Fruit fly (Drosophila melanogaster): Measurements from ENCODE around the gene CG32454.
A peak's percentile ranks its signal among the peaks of the same experiment; 100 is the strongest.

CG32454 gene

DNA sequence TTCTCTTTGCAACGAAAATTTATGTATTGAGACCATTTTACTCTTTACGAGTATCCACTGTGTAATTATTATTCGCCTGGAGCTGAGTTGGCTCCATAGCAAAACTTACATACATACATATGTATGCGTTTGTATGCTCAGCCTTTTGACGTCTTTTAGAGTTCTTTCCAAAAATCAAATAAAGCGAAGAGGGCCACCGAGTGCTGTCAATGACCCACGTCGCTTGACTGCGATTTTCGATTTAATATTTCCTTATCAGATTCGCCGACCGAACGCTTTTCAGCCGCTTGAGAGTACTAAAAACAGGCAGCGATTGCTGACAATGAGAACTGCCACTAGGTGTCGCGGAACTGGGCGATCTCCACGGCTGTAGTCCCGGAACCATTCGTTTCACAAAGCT lies 44.9 kb downstream of the CG32454 start:
- TF ChIP-seq ey (GFP tag; optimal IDR thresholded peaks at IDR 0.05): peak; percentile 14
- TF ChIP-seq OdsH (GFP tag; optimal IDR thresholded peaks at IDR 0.05): peak; percentile 45
- no peak for TF ChIP-seq psq (GFP tag; optimal IDR thresholded peaks at IDR 0.05)
- TF ChIP-seq Hr83 (GFP tag; optimal IDR thresholded peaks at IDR 0.05; ENCODE audit: poor library complexity, severe bottlenecking): peak; percentile 11
- no peak for TF ChIP-seq Abd-B (GFP tag; optimal IDR thresholded peaks at IDR 0.05)
- TF ChIP-seq foxo (GFP tag; optimal IDR thresholded peaks at IDR 0.05): no peak
- peak; percentile 11 for TF ChIP-seq h (GFP tag; optimal IDR thresholded peaks at IDR 0.05)
- TF ChIP-seq Vsx2 (GFP tag; optimal IDR thresholded peaks at IDR 0.05; ENCODE audit: partially characterized antibody): no peak
- TF ChIP-seq CG32264 (GFP tag; optimal IDR thresholded peaks at IDR 0.05): no peak
- TF ChIP-seq GATAd (GFP tag; optimal IDR thresholded peaks at IDR 0.05): no peak
- TF ChIP-seq CrebA (GFP tag; optimal IDR thresholded peaks at IDR 0.05; ENCODE audit: borderline replicate concordance): no peak
- no peak for TF ChIP-seq Rel (GFP tag; optimal IDR thresholded peaks at IDR 0.05)
- TF ChIP-seq Rel (tag; optimal IDR thresholded peaks at IDR 0.05): peak; percentile 93
- no peak for TF ChIP-seq usp (GFP tag; optimal IDR thresholded peaks at IDR 0.05)

All from whole organism, wandering third instar larva.